Fruit fly (Drosophila melanogaster) whole organism, embryonic: ENCODE data around the gene CG14805.

Experiments used
- Abd-B ChIP-seq: fragments of 200-800 bp; sonication (Bioruptor generic); optimal IDR thresholded peaks from 2 replicates; lab custom pipeline; 2018; ENCODE audit warnings: missing biosample characterization, mild to moderate bottlenecking, missing genetic modification characterization, moderate library complexity
- Atf-2 ChIP-seq: fragments of 200-800 bp; sonication (Bioruptor generic); optimal IDR thresholded peaks from 2 replicates; lab custom pipeline; 2016; ENCODE audit warnings: missing biosample characterization, missing genetic modification characterization
- Bgb ChIP-seq: fragments of 200-800 bp; sonication (Bioruptor generic); IDR thresholded peaks from 2 replicates; pipeline ENCODE4 v1.3.6; 2022; ENCODE audit warnings: missing biosample characterization, missing genetic modification characterization; ENCODE audit not compliant: partially characterized antibody
- CG11398 ChIP-seq: fragments of 200-800 bp; sonication (Bioruptor generic); optimal IDR thresholded peaks from 2 replicates; lab custom pipeline; 2016; ENCODE audit warnings: missing biosample characterization, missing genetic modification characterization
- CG11456 ChIP-seq: fragments of 200-800 bp; sonication (Bioruptor generic); IDR thresholded peaks from 3 replicates; pipeline ENCODE4 v1.3.6; 2022; ENCODE audit warnings: missing biosample characterization, missing genetic modification characterization
- CG12219 ChIP-seq: fragments of 200-800 bp; sonication (Bioruptor generic); optimal IDR thresholded peaks from 3 replicates; lab custom pipeline; 2018; ENCODE audit warnings: missing biosample characterization, mild to moderate bottlenecking, missing genetic modification characterization
- CG12236 ChIP-seq: fragments of 200-800 bp; sonication (Bioruptor generic); optimal IDR thresholded peaks from 2 replicates; lab custom pipeline; 2016; ENCODE audit warnings: missing biosample characterization, missing genetic modification characterization
- CG13624 ChIP-seq: fragments of 200-800 bp; sonication (Bioruptor generic); optimal IDR thresholded peaks from 2 replicates; lab custom pipeline; 2016; ENCODE audit warnings: missing biosample characterization, missing genetic modification characterization
- CG15269 ChIP-seq: fragments of 200-800 bp; sonication (Bioruptor generic); optimal IDR thresholded peaks from 2 replicates; lab custom pipeline; 2018; ENCODE audit warnings: missing biosample characterization, mild to moderate bottlenecking, missing genetic modification characterization, moderate library complexity
- CG1832 ChIP-seq: fragments of 200-800 bp; sonication (Bioruptor generic); optimal IDR thresholded peaks from 2 replicates; lab custom pipeline; 2017; ENCODE audit warnings: missing biosample characterization, mild to moderate bottlenecking, missing genetic modification characterization, inconsistent platforms
- CG30431 ChIP-seq: fragments of 200-800 bp; sonication (Bioruptor generic); optimal IDR thresholded peaks from 2 replicates; lab custom pipeline; 2017; ENCODE audit warnings: missing biosample characterization, missing genetic modification characterization
- CG3065 ChIP-seq: fragments of 200-800 bp; sonication (Bioruptor generic); optimal IDR thresholded peaks from 2 replicates; lab custom pipeline; 2016; ENCODE audit warnings: missing biosample characterization, missing genetic modification characterization
- CG4617 ChIP-seq: fragments of 200-800 bp; sonication (Bioruptor generic); optimal IDR thresholded peaks from 3 replicates; lab custom pipeline; 2016; ENCODE audit warnings: missing biosample characterization, missing genetic modification characterization, borderline replicate concordance
- CG4730 ChIP-seq: fragments of 200-800 bp; sonication (Bioruptor generic); IDR thresholded peaks from 2 replicates; pipeline ENCODE4 v1.3.6; 2022; ENCODE audit warnings: missing biosample characterization, missing genetic modification characterization
- CG6654 ChIP-seq: fragments of 200-800 bp; sonication (Bioruptor generic); optimal IDR thresholded peaks from 2 replicates; lab custom pipeline; 2017; ENCODE audit warnings: missing biosample characterization, mild to moderate bottlenecking, missing genetic modification characterization
- CG7271 ChIP-seq: fragments of 200-800 bp; sonication (Bioruptor generic); optimal IDR thresholded peaks from 2 replicates; lab custom pipeline; 2018; ENCODE audit warnings: missing biosample characterization, mild to moderate bottlenecking, missing genetic modification characterization, moderate library complexity
- CG7786 ChIP-seq: fragments of 200-800 bp; sonication (Bioruptor generic); optimal IDR thresholded peaks from 2 replicates; lab custom pipeline; 2016; ENCODE audit warnings: missing biosample characterization, missing genetic modification characterization
- CG8359 ChIP-seq: fragments of 200-800 bp; sonication (Bioruptor generic); optimal IDR thresholded peaks from 2 replicates; lab custom pipeline; 2017; ENCODE audit warnings: missing biosample characterization, mild to moderate bottlenecking, missing genetic modification characterization, borderline replicate concordance
- CG8765 ChIP-seq: fragments of 200-800 bp; sonication (Bioruptor generic); IDR thresholded peaks from 2 replicates; pipeline ENCODE4 v1.3.6; 2022; ENCODE audit warnings: missing biosample characterization, missing genetic modification characterization
- CG8944 ChIP-seq: fragments of 200-800 bp; sonication (Bioruptor generic); optimal IDR thresholded peaks from 3 replicates; lab custom pipeline; 2016; ENCODE audit warnings: missing biosample characterization, missing genetic modification characterization
- CoRest ChIP-seq: fragments of 200-800 bp; sonication (Bioruptor generic); optimal IDR thresholded peaks from 3 replicates; lab custom pipeline; 2018; ENCODE audit warnings: missing biosample characterization, mild to moderate bottlenecking, missing genetic modification characterization, moderate library complexity
- Dbx ChIP-seq: fragments of 200-800 bp; sonication (Bioruptor generic); IDR thresholded peaks from 3 replicates; pipeline ENCODE4 v1.3.6; 2022; ENCODE audit warnings: missing biosample characterization, missing genetic modification characterization
- Ets97D ChIP-seq: fragments of 200-800 bp; sonication (Bioruptor generic); optimal IDR thresholded peaks from 3 replicates; lab custom pipeline; 2016; ENCODE audit warnings: missing biosample characterization, missing genetic modification characterization
- Hmr ChIP-seq: fragments of 200-800 bp; sonication (Bioruptor generic); optimal IDR thresholded peaks from 3 replicates; lab custom pipeline; 2017; ENCODE audit warnings: mild to moderate bottlenecking, missing biosample characterization, missing genetic modification reagents, missing genetic modification characterization
- Hmx ChIP-seq: fragments of 200-800 bp; sonication (Bioruptor generic); optimal IDR thresholded peaks from 2 replicates; lab custom pipeline; 2016; ENCODE audit warnings: missing biosample characterization, missing genetic modification characterization
- Hr78 ChIP-seq, 2 experiments: fragments of 200-800 bp in 1 of 2; fragments of >200 bp in 1 of 2; sonication (Bioruptor generic) in 1 of 2; optimal IDR thresholded peaks; 2 replicates each; lab custom pipeline; 2017 to 2019; ENCODE audit warnings: missing biosample characterization in 2 of 2, missing genetic modification characterization in 2 of 2, mild to moderate bottlenecking in 1 of 2, moderate library complexity in 1 of 2
- Optix ChIP-seq: fragments of 200-800 bp; sonication (Bioruptor generic); IDR thresholded peaks from 3 replicates; pipeline ENCODE4 v1.3.6; 2022; ENCODE audit warnings: missing biosample characterization, missing genetic modification characterization
- Sry-δ ChIP-seq: fragments of 200-800 bp; sonication (Bioruptor generic); optimal IDR thresholded peaks from 2 replicates; lab custom pipeline; 2016; ENCODE audit warnings: missing biosample characterization, missing genetic modification characterization
- Trl ChIP-seq, 3 experiments: fragments of >200 bp in 2 of 3; fragments of 200-800 bp in 1 of 3; sonication (Bioruptor generic) in 1 of 3; optimal IDR thresholded peaks; 2 replicates in 1 of 3; 3 replicates in 2 of 3; lab custom pipeline; 2016 to 2017; ENCODE audit warnings: missing biosample characterization in 1 of 3, missing genetic modification characterization in 1 of 3
- YL-1 ChIP-seq: fragments of 200-800 bp; sonication (Bioruptor generic); optimal IDR thresholded peaks from 3 replicates; lab custom pipeline; 2017; ENCODE audit warnings: missing biosample characterization, mild to moderate bottlenecking, missing genetic modification characterization
- ab ChIP-seq: fragments of 200-800 bp; sonication (Bioruptor generic); optimal IDR thresholded peaks from 2 replicates; lab custom pipeline; 2016; ENCODE audit warnings: missing biosample characterization, missing genetic modification characterization
- aop ChIP-seq: fragments of 200-800 bp; sonication (Bioruptor generic); IDR thresholded peaks from 2 replicates; pipeline ENCODE4 v1.3.6; 2022; ENCODE audit warnings: missing biosample characterization, missing genetic modification characterization
- ash1 ChIP-seq: fragments of 200-800 bp; sonication (Bioruptor generic); optimal IDR thresholded peaks from 2 replicates; lab custom pipeline; 2018; ENCODE audit warnings: missing biosample characterization, mild to moderate bottlenecking, missing genetic modification characterization
- bsh ChIP-seq, 2 experiments: fragments of 200-800 bp; sonication (Bioruptor generic); optimal IDR thresholded peaks; 2 replicates each; lab custom pipeline; 2017 to 2018; ENCODE audit warnings: mild to moderate bottlenecking in 2 of 2, missing biosample characterization in 2 of 2, missing genetic modification characterization in 2 of 2, moderate library complexity in 1 of 2
- btn ChIP-seq: fragments of 200-800 bp; sonication (Bioruptor generic); optimal IDR thresholded peaks from 2 replicates; lab custom pipeline; 2016; ENCODE audit warnings: missing biosample characterization, missing genetic modification characterization
- cato ChIP-seq: fragments of 200-800 bp; sonication (Bioruptor generic); optimal IDR thresholded peaks from 2 replicates; lab custom pipeline; 2016; ENCODE audit warnings: missing biosample characterization, missing genetic modification characterization, borderline replicate concordance
- en ChIP-seq: fragments of 200-800 bp; sonication (Bioruptor generic); optimal IDR thresholded peaks from 2 replicates; lab custom pipeline; 2016; ENCODE audit warnings: missing biosample characterization, missing genetic modification characterization
- fd96Cb ChIP-seq: fragments of 200-800 bp; sonication (Bioruptor generic); optimal IDR thresholded peaks from 2 replicates; lab custom pipeline; 2018; ENCODE audit warnings: missing biosample characterization, mild to moderate bottlenecking, missing genetic modification characterization, moderate library complexity
- gfzf ChIP-seq: fragments of 200-800 bp; sonication (Bioruptor generic); optimal IDR thresholded peaks from 2 replicates; lab custom pipeline; 2016; ENCODE audit warnings: missing biosample characterization, mild to moderate bottlenecking, missing genetic modification characterization, moderate library complexity
- hth ChIP-seq: fragments of >200 bp; optimal IDR thresholded peaks from 2 replicates; lab custom pipeline; 2017; ENCODE audit warnings: inconsistent platforms
- jing ChIP-seq: fragments of 200-800 bp; sonication (Bioruptor generic); optimal IDR thresholded peaks from 2 replicates; lab custom pipeline; 2018; ENCODE audit warnings: missing biosample characterization, mild to moderate bottlenecking, missing genetic modification characterization
- jumu ChIP-seq: fragments of 200-800 bp; sonication (Bioruptor generic); optimal IDR thresholded peaks from 3 replicates; lab custom pipeline; 2016; ENCODE audit warnings: missing biosample characterization, missing genetic modification characterization
- lola ChIP-seq, 3 experiments: fragments of >200 bp in 2 of 3; fragments of 200-800 bp in 1 of 3; sonication (Bioruptor generic) in 1 of 3; optimal IDR thresholded peaks; 2 replicates each; lab custom pipeline; 2017 to 2019; ENCODE audit warnings: missing biosample characterization in 3 of 3, missing genetic modification characterization in 3 of 3, mild to moderate bottlenecking in 1 of 3, moderate library complexity in 1 of 3
- nmo ChIP-seq: fragments of 200-800 bp; sonication (Bioruptor generic); optimal IDR thresholded peaks from 2 replicates; lab custom pipeline; 2018; ENCODE audit warnings: missing biosample characterization, mild to moderate bottlenecking, missing genetic modification characterization, moderate library complexity
- pan ChIP-seq, 4 experiments: fragments of >200 bp in 3 of 4; fragments of 200-800 bp in 1 of 4; sonication (Bioruptor generic) in 1 of 4; optimal IDR thresholded peaks in 3 of 4; IDR thresholded peaks in 1 of 4; 2 replicates each; pipeline versions ENCODE4 v1.3.6 to Lab custom; 2017 to 2022; ENCODE audit warnings: missing biosample characterization in 2 of 4, missing genetic modification characterization in 2 of 4, mixed read lengths in 1 of 4
- pzg ChIP-seq: fragments of 200-800 bp; sonication (Bioruptor generic); optimal IDR thresholded peaks from 3 replicates; lab custom pipeline; 2018; ENCODE audit warnings: missing biosample characterization, mild to moderate bottlenecking, missing genetic modification characterization, moderate library complexity
- seq ChIP-seq: fragments of 200-800 bp; sonication (Bioruptor generic); IDR thresholded peaks from 2 replicates; pipeline ENCODE4 v1.3.6; 2022; ENCODE audit warnings: missing biosample characterization, missing genetic modification characterization
- sna ChIP-seq: fragments of 200-800 bp; sonication (Bioruptor generic); IDR thresholded peaks from 2 replicates; pipeline ENCODE4 v1.3.6; 2022; ENCODE audit warnings: missing biosample characterization, missing genetic modification characterization; ENCODE audit not compliant: partially characterized antibody
- z ChIP-seq: fragments of 200-800 bp; sonication (Bioruptor generic); IDR thresholded peaks from 3 replicates; pipeline ENCODE4 v1.3.6; 2022; ENCODE audit warnings: missing biosample characterization, missing genetic modification characterization

Gene CG14805

dm6 chrX:1873515-1874126 lies 3.5 kb upstream of the CG14805 start, which contains the start of the genes Pgam5 and Vps26 (continued):
- TF ChIP-seq en (GFP tag; lab: Kevin White, UChicago): no peak
- TF ChIP-seq CG13624 (GFP tag; lab: Kevin White, UChicago): peak; percentile 21
- no peak for TF ChIP-seq sna (GFP tag; lab: Robert Waterston, UW)
- TF ChIP-seq pan (optimal IDR thresholded peaks at IDR 0.05; lab: Kevin White, UChicago): no peak
- no peak for TF ChIP-seq pan (GFP tag; optimal IDR thresholded peaks at IDR 0.05 in 1 of 2, IDR thresholded peaks at IDR 0.05 in 1 of 2)
- TF ChIP-seq Abd-B: no peak
- no peak for TF ChIP-seq fd96Cb (tag; lab: Kevin White, UChicago)
- TF ChIP-seq Trl (optimal IDR thresholded peaks at IDR 0.05; lab: Kevin White, UChicago): no peak
- no peak for TF ChIP-seq Trl (GFP tag; optimal IDR thresholded peaks at IDR 0.05; lab: Kevin White, UChicago)
- peak; percentile 47 for TF ChIP-seq nmo (GFP tag; lab: Kevin White, UChicago)
- peak; percentile 48 for TF ChIP-seq CG4617 (GFP tag; lab: Kevin White, UChicago)
- TF ChIP-seq CG6654: no peak
- no peak for TF ChIP-seq btn
- no peak for TF ChIP-seq CG12236
- TF ChIP-seq pzg (GFP tag; lab: Kevin White, UChicago): peak; percentile 61
- no peak for TF ChIP-seq bsh (GFP tag; optimal IDR thresholded peaks at IDR 0.05; lab: Kevin White, UChicago)
- peak; percentile 49 for TF ChIP-seq Ets97D (GFP tag; lab: Kevin White, UChicago)
- TF ChIP-seq Sry-δ: peak; percentile 38
- TF ChIP-seq CG11456 (GFP tag; lab: Robert Waterston, UW): no peak
- TF ChIP-seq CG30431: no peak
- TF ChIP-seq Dbx (GFP tag; lab: Robert Waterston, UW): no peak
- no peak for TF ChIP-seq hth (lab: Kevin White, UChicago)
- TF ChIP-seq Bgb (GFP tag; lab: Robert Waterston, UW): no peak
- no peak for TF ChIP-seq CG3065 (GFP tag; lab: Kevin White, UChicago)
- TF ChIP-seq z (GFP tag; lab: Robert Waterston, UW): no peak
- no peak for TF ChIP-seq CoRest
- peak; percentile 67 for TF ChIP-seq gfzf (GFP tag; lab: Kevin White, UChicago)
- TF ChIP-seq aop: no peak
- TF ChIP-seq jing (GFP tag; lab: Kevin White, UChicago): no peak
- no peak for TF ChIP-seq ab (GFP tag; lab: Kevin White, UChicago)
- no peak for TF ChIP-seq cato (GFP tag; lab: Kevin White, UChicago)
- TF ChIP-seq CG11398: no peak
- no peak for TF ChIP-seq Atf-2 (GFP tag; lab: Kevin White, UChicago)
- TF ChIP-seq CG8944: no peak
- TF ChIP-seq CG15269 (tag; lab: Kevin White, UChicago): no peak
- no peak for TF ChIP-seq Optix (GFP tag; lab: Robert Waterston, UW)
- TF ChIP-seq seq: no peak
- TF ChIP-seq CG1832 (GFP tag; lab: Kevin White, UChicago): no peak
- TF ChIP-seq Hr78 (GFP tag; optimal IDR thresholded peaks at IDR 0.05; lab: Kevin White, UChicago): no peak
- no peak for TF ChIP-seq jumu
- no peak for TF ChIP-seq CG8765
- no peak for TF ChIP-seq CG7786 (GFP tag; lab: Kevin White, UChicago)
- TF ChIP-seq CG4730: no peak
- TF ChIP-seq lola (GFP tag; optimal IDR thresholded peaks at IDR 0.05; lab: Kevin White, UChicago): no peak
- TF ChIP-seq YL-1 (GFP tag; lab: Kevin White, UChicago): peak; percentile 72
- TF ChIP-seq CG7271 (tag; lab: Kevin White, UChicago): no peak
- TF ChIP-seq CG12219: no peak
- no peak for TF ChIP-seq CG8359 (GFP tag; lab: Kevin White, UChicago)
- no peak for TF ChIP-seq Hmx (GFP tag; lab: Kevin White, UChicago)
- no peak for TF ChIP-seq ash1
- no peak for TF ChIP-seq Hmr (GFP tag; lab: Kevin White, UChicago)
